In genomic region chr2L:109098-109799, dm6 we compare ENCODE assay signal across 5 fruit fly cellular contexts.
TF ChIP-seq lines count a peak whose summit lies in the region.

No protein-coding gene starts in this region.

- TF ChIP-seq CTCF in whole organism, embryonic (GFP tag; optimal IDR thresholded peaks at IDR 0.05; lab: Kevin White, UChicago), result no peak

TF ChIP-seq in whole organism, adult, 20 proteins besides CTCF, POLR2A, EP300 and RAD21:
- peak; percentile 39 for TF ChIP-seq CG12768 (GFP tag; optimal IDR thresholded peaks at IDR 0.05; lab: Kevin White, UChicago)
- no peak for TF ChIP-seq Crg-1 (GFP tag; optimal IDR thresholded peaks at IDR 0.05; lab: Kevin White, UChicago)
- peak; percentile 97 for TF ChIP-seq cic (GFP tag; optimal IDR thresholded peaks at IDR 0.05; lab: Kevin White, UChicago)
- TF ChIP-seq Mnt (GFP tag; optimal IDR thresholded peaks at IDR 0.05; lab: Kevin White, UChicago), result peak; percentile 96
- peak; percentile 95 for TF ChIP-seq kay (GFP tag; lab: Kevin White, UChicago; ENCODE audit: borderline replicate concordance)

TF ChIP-seq in whole organism, embryonic, 481 proteins besides CTCF, POLR2A, EP300 and RAD21 (continues in another document):
- TF ChIP-seq CG13287 (GFP tag; IDR thresholded peaks at IDR 0.05; lab: Robert Waterston, UW; ENCODE audit: partially characterized antibody) (peak; percentile 33; the same call in 1 of the 2 replicates), Sry-δ (GFP tag; optimal IDR thresholded peaks at IDR 0.05; lab: Kevin White, UChicago) (no peak), row (GFP tag; IDR thresholded peaks at IDR 0.05; lab: Robert Waterston, UW) (0 out of 3 replicates have a peak, but pooled peaks have one; percentile 21), CG34224 (GFP tag; IDR thresholded peaks at IDR 0.05; lab: Robert Waterston, UW; ENCODE audit: partially characterized antibody) (peak; percentile 44; the same call in 1 of the 3 replicates), crp (GFP tag; optimal IDR thresholded peaks at IDR 0.05; lab: Kevin White, UChicago) (peak in 1 of 2 experiments; percentile 8), sug (tag; optimal IDR thresholded peaks at IDR 0.05; lab: Kevin White, UChicago) (peak; percentile 88), BtbVII (GFP tag; optimal IDR thresholded peaks at IDR 0.05; lab: Kevin White, UChicago) (peak; percentile 38), CG15514 (GFP tag; optimal IDR thresholded peaks at IDR 0.05; lab: Kevin White, UChicago) (peak; percentile 82), pan (optimal IDR thresholded peaks at IDR 0.05; lab: Kevin White, UChicago) (no peak), pan (GFP tag; optimal IDR thresholded peaks at IDR 0.05 in 1 of 2, IDR thresholded peaks at IDR 0.05 in 1 of 2) (no peak), CG12104 (GFP tag; optimal IDR thresholded peaks at IDR 0.05; lab: Kevin White, UChicago) (no peak), dm (GFP tag; optimal IDR thresholded peaks at IDR 0.05; lab: Kevin White, UChicago) (peak; percentile 87), lab (GFP tag; optimal IDR thresholded peaks at IDR 0.05; lab: Kevin White, UChicago) (peak; percentile 41), seq (GFP tag; IDR thresholded peaks at IDR 0.05; lab: Robert Waterston, UW) (no peak), CG9437 (GFP tag; optimal IDR thresholded peaks at IDR 0.05; lab: Kevin White, UChicago) (peak; percentile 41), amos (GFP tag; IDR thresholded peaks at IDR 0.05; lab: Robert Waterston, UW; ENCODE audit: partially characterized antibody) (0 out of 2 replicates have a peak, but pooled peaks have one; percentile 18), CG12769 (tag; optimal IDR thresholded peaks at IDR 0.05; lab: Kevin White, UChicago) (peak; percentile 67), ftz-f1 (GFP tag; optimal IDR thresholded peaks at IDR 0.05; lab: Kevin White, UChicago) (peak; percentile 1), exex (tag; optimal IDR thresholded peaks at IDR 0.05; lab: Kevin White, UChicago) (peak; percentile 84)

TF ChIP-seq in whole organism, prepupa, 60 proteins besides CTCF, POLR2A, EP300 and RAD21:
- no peak for TF ChIP-seq CG16779 (tag; optimal IDR thresholded peaks at IDR 0.05; lab: Kevin White, UChicago)
- peak; percentile 32 for TF ChIP-seq fkh (GFP tag; optimal IDR thresholded peaks at IDR 0.05; lab: Kevin White, UChicago)
- peak; percentile 85 for TF ChIP-seq CG1621 (tag; optimal IDR thresholded peaks at IDR 0.05; lab: Kevin White, UChicago)
- 0 out of 2 replicates have a peak, but pooled peaks have one; percentile 36 for TF ChIP-seq CG15336 (GFP tag; IDR thresholded peaks at IDR 0.05; lab: Robert Waterston, UW)
- no peak for TF ChIP-seq acj6 (GFP tag; optimal IDR thresholded peaks at IDR 0.05; lab: Kevin White, UChicago)
- no peak for TF ChIP-seq net (GFP tag; optimal IDR thresholded peaks at IDR 0.05; lab: Kevin White, UChicago)
- no peak for TF ChIP-seq CG8119 (GFP tag; IDR thresholded peaks at IDR 0.05; lab: Robert Waterston, UW)
- no peak for TF ChIP-seq eg (GFP tag; IDR thresholded peaks at IDR 0.05; lab: Robert Waterston, UW)
- TF ChIP-seq spab (GFP tag; optimal IDR thresholded peaks at IDR 0.05; lab: Kevin White, UChicago), result no peak
- peak; percentile 68 for TF ChIP-seq svp (GFP tag; lab: Kevin White, UChicago)
- TF ChIP-seq Hr38 (GFP tag; optimal IDR thresholded peaks at IDR 0.05; lab: Kevin White, UChicago), result no peak

TF ChIP-seq in whole organism, pupa, 21 proteins besides CTCF, POLR2A, EP300 and RAD21:
- peak; percentile 32 for TF ChIP-seq EcR (GFP tag; optimal IDR thresholded peaks at IDR 0.05; lab: Kevin White, UChicago)
- no peak for TF ChIP-seq Pif1B (GFP tag; optimal IDR thresholded peaks at IDR 0.05; lab: Kevin White, UChicago)
- no peak for TF ChIP-seq Pif1A (GFP tag; optimal IDR thresholded peaks at IDR 0.05; lab: Kevin White, UChicago)

TF ChIP-seq in whole organism, wandering third instar larva, 38 proteins besides CTCF, POLR2A, EP300 and RAD21:
- TF ChIP-seq fru (GFP tag; optimal IDR thresholded peaks at IDR 0.05; lab: Kevin White, UChicago) (no peak), Rel (GFP tag; optimal IDR thresholded peaks at IDR 0.05; lab: Kevin White, UChicago) (no peak), Rel (tag; optimal IDR thresholded peaks at IDR 0.05; lab: Kevin White, UChicago) (peak; percentile 62), HLH106 (tag; optimal IDR thresholded peaks at IDR 0.05; lab: Kevin White, UChicago) (no peak), dl (GFP tag; optimal IDR thresholded peaks at IDR 0.05; lab: Kevin White, UChicago; ENCODE audit: insufficient read depth in 1 of 2, partially characterized antibody in 2 of 2) (peak in 1 of 2 experiments; percentile 44)
